Worm (Caenorhabditis elegans): ENCODE data around the gene C14C10.10.

Gene C14C10.10

ce11 chrV:12584771-12585170 is 14.2 kb downstream of the C14C10.10 start:
- TF ChIP-seq tbx-2 (tag; optimal IDR thresholded peaks at IDR 0.05): no peak
- TF ChIP-seq unc-3 (GFP tag; conservative IDR thresholded peaks at IDR 0.05): no peak
- TF ChIP-seq unc-3 (tag; optimal IDR thresholded peaks at IDR 0.05): no peak
- TF ChIP-seq mec-3 (tag; optimal IDR thresholded peaks at IDR 0.05; ENCODE audit: borderline replicate concordance): no peak
- TF ChIP-seq zip-5 (tag; optimal IDR thresholded peaks at IDR 0.05): no peak
- TF ChIP-seq ceh-34 (tag; optimal IDR thresholded peaks at IDR 0.05): no peak
- no peak for TF ChIP-seq unc-86 (tag; optimal IDR thresholded peaks at IDR 0.05)
- TF ChIP-seq K02D7.2 (tag; optimal IDR thresholded peaks at IDR 0.05): no peak
- no peak for TF ChIP-seq hlh-6 (tag; optimal IDR thresholded peaks at IDR 0.05)
- TF ChIP-seq C38D4.7 (GFP tag; optimal IDR thresholded peaks at IDR 0.05): no peak
- no peak for TF ChIP-seq T23F11.4 (GFP tag; optimal IDR thresholded peaks at IDR 0.05)
- TF ChIP-seq pqm-1 (tag; optimal IDR thresholded peaks at IDR 0.05): no peak
- TF ChIP-seq tbx-7 (tag; optimal IDR thresholded peaks at IDR 0.05): no peak
- TF ChIP-seq gmeb-2 (tag; optimal IDR thresholded peaks at IDR 0.05): no peak
- TF ChIP-seq dve-1 (tag; optimal IDR thresholded peaks at IDR 0.05): no peak

- no peak for TF ChIP-seq hlh-13 (GFP tag; optimal IDR thresholded peaks at IDR 0.05)
- no peak for TF ChIP-seq hlh-15 (tag; optimal IDR thresholded peaks at IDR 0.05)
- TF ChIP-seq ceh-48 (tag; optimal IDR thresholded peaks at IDR 0.05): no peak
- peak; percentile 89 for TF ChIP-seq unc-42 (tag; optimal IDR thresholded peaks at IDR 0.05)
These were observed 15.5 kb downstream of the C14C10.10 start for ce11 chrV:12583421-12583820.

- TF ChIP-seq hlh-13 (GFP tag; optimal IDR thresholded peaks at IDR 0.05) (no peak), K02D7.2 (tag; optimal IDR thresholded peaks at IDR 0.05) (no peak), rnt-1 (tag; optimal IDR thresholded peaks at IDR 0.05) (no peak), dve-1 (tag; optimal IDR thresholded peaks at IDR 0.05) (no peak), zip-5 (tag; optimal IDR thresholded peaks at IDR 0.05) (no peak), mec-3 (tag; optimal IDR thresholded peaks at IDR 0.05; ENCODE audit: borderline replicate concordance) (no peak), fkh-6 (tag; optimal IDR thresholded peaks at IDR 0.05) (no peak), fkh-10 (GFP tag; optimal IDR thresholded peaks at IDR 0.05) (no peak), tbx-2 (tag; optimal IDR thresholded peaks at IDR 0.05) (no peak), ceh-6 (GFP tag; optimal IDR thresholded peaks at IDR 0.05) (no peak), odd-2 (tag; optimal IDR thresholded peaks at IDR 0.05) (no peak), K09A11.1 (tag; optimal IDR thresholded peaks at IDR 0.05; ENCODE audit: insufficient read depth) (no peak), pax-1 (tag; optimal IDR thresholded peaks at IDR 0.05) (no peak), ceh-2 (tag; optimal IDR thresholded peaks at IDR 0.05) (no peak)
These were observed 19.6 kb downstream of the C14C10.10 start, which contains the start of gene E02A10.3 for ce11 chrV:12579299-12579698. E02A10.3 (plus strand) TSS chrV:12579599.

- TF ChIP-seq T23F11.4 (GFP tag; optimal IDR thresholded peaks at IDR 0.05) (no peak), K02D7.2 (tag; optimal IDR thresholded peaks at IDR 0.05) (no peak), ceh-6 (GFP tag; optimal IDR thresholded peaks at IDR 0.05) (no peak), nhr-232 (tag; optimal IDR thresholded peaks at IDR 0.05) (no peak), F13H6.1 (tag; optimal IDR thresholded peaks at IDR 0.05) (no peak), unc-55 (GFP tag; optimal IDR thresholded peaks at IDR 0.05) (no peak), hlh-8 (tag; optimal IDR thresholded peaks at IDR 0.05) (no peak), syd-9 (tag; optimal IDR thresholded peaks at IDR 0.05) (no peak), ets-4 (tag; optimal IDR thresholded peaks at IDR 0.05) (no peak), npax-4 (tag; optimal IDR thresholded peaks at IDR 0.05) (no peak), ceh-18 (tag; optimal IDR thresholded peaks at IDR 0.05) (no peak), ceh-45 (GFP tag; IDR thresholded peaks at IDR 0.05) (no peak), fkh-10 (GFP tag; optimal IDR thresholded peaks at IDR 0.05) (no peak), dmd-4 (tag; optimal IDR thresholded peaks at IDR 0.05; ENCODE audit: borderline replicate concordance) (no peak)
These were observed 22.4 kb downstream of the C14C10.10 start, which contains the start of gene grl-23 for ce11 chrV:12576495-12576947. grl-23 (minus strand) TSS chrV:12576897.

Measured in whole organism, late embryonic.